Worm (Caenorhabditis elegans): ENCODE data around the gene fbxa-2.
A peak's percentile ranks its signal among the peaks of the same experiment; 100 is the strongest.

Gene fbxa-2

DNA sequence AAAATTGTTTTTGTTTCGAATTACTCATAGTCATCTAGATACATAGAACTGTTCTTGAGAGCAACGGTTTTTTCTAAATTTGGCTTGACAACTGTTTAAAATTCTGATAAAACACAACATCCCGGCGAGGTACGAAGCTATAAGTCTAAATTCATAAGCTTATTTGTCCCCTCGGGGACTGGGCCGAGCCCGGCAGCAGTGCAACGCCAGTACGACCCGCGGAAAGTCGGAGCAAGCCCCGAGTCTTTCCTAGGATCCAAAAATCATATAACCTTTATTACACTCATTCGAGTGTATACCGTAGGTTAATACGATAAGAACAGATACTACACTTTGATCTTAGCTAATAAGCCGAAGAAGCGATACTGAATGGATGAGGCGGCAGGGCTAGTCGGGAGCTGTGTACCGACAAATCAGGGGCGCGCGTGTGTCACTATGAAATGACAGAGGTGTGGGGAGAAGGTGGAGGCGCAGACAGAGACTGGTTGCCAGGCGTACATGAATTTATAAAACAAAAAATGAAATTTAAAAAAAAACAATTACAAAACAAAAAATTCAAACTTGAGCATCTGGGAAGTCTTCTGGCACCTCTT, 43.8 kb downstream of the fbxa-2 start (continued):
- TF ChIP-seq ztf-3 (GFP tag; optimal IDR thresholded peaks at IDR 0.05) (no peak), lin-26 (GFP tag; IDR thresholded peaks at IDR 0.05) (peak; percentile 82), hmg-1.2 (GFP tag; IDR thresholded peaks at IDR 0.05) (peak; percentile 91), unc-130 (GFP tag; optimal IDR thresholded peaks at IDR 0.05) (peak; percentile 13), ZK185.1 (tag; optimal IDR thresholded peaks at IDR 0.05; ENCODE audit: poor library complexity, severe bottlenecking) (no peak), let-607 (tag; optimal IDR thresholded peaks at IDR 0.05) (no peak), C06A6.2 (GFP tag; conservative IDR thresholded peaks at IDR 0.05) (no peak), ama-1 (optimal IDR thresholded peaks at IDR 0.05) (no peak), ama-1 (GFP tag; optimal IDR thresholded peaks at IDR 0.05) (no peak), Y67H2A.10 (GFP tag; conservative IDR thresholded peaks at IDR 0.05) (no peak), rec-8 (tag; optimal IDR thresholded peaks at IDR 0.05) (no peak), nhr-80 (tag; optimal IDR thresholded peaks at IDR 0.05) (no peak), die-1 (tag; optimal IDR thresholded peaks at IDR 0.05) (peak; percentile 45), hmg-20 (GFP tag; IDR thresholded peaks at IDR 0.05) (no peak), F39B2.1 (GFP tag; IDR thresholded peaks at IDR 0.05) (no peak), xnd-1 (tag; optimal IDR thresholded peaks at IDR 0.05) (peak; percentile 24), ztf-6 (GFP tag; IDR thresholded peaks at IDR 0.05) (no peak), ekl-4 (GFP tag; IDR thresholded peaks at IDR 0.05) (peak; percentile 65), B0019.2 (GFP tag; conservative IDR thresholded peaks at IDR 0.05) (no peak), mel-28 (tag; optimal IDR thresholded peaks at IDR 0.05; ENCODE audit: borderline replicate concordance) (no peak), tbp1 (GFP tag; optimal IDR thresholded peaks at IDR 0.05) (peak; percentile 70), Y53F4B.3 (GFP tag; IDR thresholded peaks at IDR 0.05) (no peak), F10E7.11 (tag; optimal IDR thresholded peaks at IDR 0.05) (no peak), nfyb-1 (GFP tag; IDR thresholded peaks at IDR 0.05) (peak; percentile 42; the same call in 1 of the 2 replicates), zfh-2 (GFP tag; conservative IDR thresholded peaks at IDR 0.05) (0 out of 2 replicates have a peak, but pooled peaks have one; percentile 20), ztf-18 (tag; optimal IDR thresholded peaks at IDR 0.05) (peak; percentile 27), F57A8.1 (GFP tag; optimal IDR thresholded peaks at IDR 0.05) (no peak), K11D2.4 (GFP tag; IDR thresholded peaks at IDR 0.05) (no peak), Y79H2A.3 (GFP tag; conservative IDR thresholded peaks at IDR 0.05) (no peak), C17E4.6 (GFP tag; IDR thresholded peaks at IDR 0.05) (no peak), Y95B8A.8 (GFP tag; IDR thresholded peaks at IDR 0.05) (no peak), Y56A3A.18 (GFP tag; IDR thresholded peaks at IDR 0.05) (0 out of 2 replicates have a peak, but pooled peaks have one; percentile 40), Y53G8AR.9 (GFP tag; conservative IDR thresholded peaks at IDR 0.05) (0 out of 2 replicates have a peak, but pooled peaks have one; percentile 44), bed-1 (GFP tag; IDR thresholded peaks at IDR 0.05) (no peak), ceh-79 (tag; optimal IDR thresholded peaks at IDR 0.05) (no peak), pbrm-1 (GFP tag; IDR thresholded peaks at IDR 0.05) (peak; percentile 86), madf-3 (GFP tag; IDR thresholded peaks at IDR 0.05) (no peak), snpc-1.3 (tag; optimal IDR thresholded peaks at IDR 0.05; ENCODE audit: insufficient read depth) (no peak), madf-8 (GFP tag; conservative IDR thresholded peaks at IDR 0.05) (0 out of 2 replicates have a peak, but pooled peaks have one; percentile 11), F33H1.4 (GFP tag; IDR thresholded peaks at IDR 0.05) (peak; percentile 14; the same call in 1 of the 2 replicates), snpc-4 (GFP tag; optimal IDR thresholded peaks at IDR 0.05) (peak; percentile 89), snpc-4 (tag; optimal IDR thresholded peaks at IDR 0.05) (peak; percentile 82 to 97 (median 92)), K12H6.12 (tag; optimal IDR thresholded peaks at IDR 0.05) (no peak), B0035.1 (tag; optimal IDR thresholded peaks at IDR 0.05) (no peak), F52B5.7 (tag; optimal IDR thresholded peaks at IDR 0.05) (no peak), madf-6 (GFP tag; IDR thresholded peaks at IDR 0.05) (peak; percentile 73), madf-10 (tag; optimal IDR thresholded peaks at IDR 0.05) (no peak)
